Fruit fly (Drosophila melanogaster): ENCODE data around the gene ArgRS.

ArgRS gene

DNA sequence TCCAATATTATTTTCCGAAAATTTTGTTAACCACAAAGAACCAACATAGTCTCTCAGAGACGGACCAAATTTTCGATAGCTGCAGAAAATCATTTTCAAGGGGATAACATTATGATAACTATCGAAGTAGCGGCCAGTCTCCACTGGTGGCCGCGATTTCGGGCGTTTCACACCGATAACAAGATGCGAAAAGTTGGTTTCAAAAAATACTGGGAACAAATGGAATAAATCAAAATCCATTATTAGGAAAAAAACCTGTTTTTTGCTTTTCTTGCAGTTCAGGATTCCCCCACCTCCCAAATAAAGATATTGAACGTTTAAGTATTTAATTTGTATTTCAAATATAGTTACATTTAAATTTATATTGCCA is 43.3 kb upstream of the ArgRS start, which contains the start of gene tay (continued):
- 0 out of 2 replicates have a peak, but pooled peaks have one; percentile 17 for TF ChIP-seq CG31441 (GFP tag; IDR thresholded peaks at IDR 0.05)
- no peak for TF ChIP-seq CG17328 (GFP tag; IDR thresholded peaks at IDR 0.05)
- no peak for TF ChIP-seq prd (optimal IDR thresholded peaks at IDR 0.05)
- no peak for TF ChIP-seq prd (GFP tag; IDR thresholded peaks at IDR 0.05)
- peak; percentile 66; the same call in 1 of the 3 replicates for TF ChIP-seq CG7963 (GFP tag; IDR thresholded peaks at IDR 0.05; ENCODE audit: partially characterized antibody)
- no peak for TF ChIP-seq CG2889 (GFP tag; IDR thresholded peaks at IDR 0.05)
- peak; percentile 80 for TF ChIP-seq sens (GFP tag)
- TF ChIP-seq MESR4 (GFP tag; optimal IDR thresholded peaks at IDR 0.05) = peak; percentile 37
- no peak for TF ChIP-seq CG12391 (tag; optimal IDR thresholded peaks at IDR 0.05)
- TF ChIP-seq Bdp1 (GFP tag; optimal IDR thresholded peaks at IDR 0.05) = no peak
- no peak for TF ChIP-seq CG4424 (GFP tag; optimal IDR thresholded peaks at IDR 0.05)
- TF ChIP-seq CG2712 (tag; optimal IDR thresholded peaks at IDR 0.05) = no peak
- TF ChIP-seq Usf (GFP tag; optimal IDR thresholded peaks at IDR 0.05) = no peak
- no peak for TF ChIP-seq ERR (GFP tag; optimal IDR thresholded peaks at IDR 0.05)
- no peak for TF ChIP-seq Ptx1 (GFP tag; IDR thresholded peaks at IDR 0.05)
- no peak for TF ChIP-seq CG1233 (GFP tag; optimal IDR thresholded peaks at IDR 0.05)
- no peak for TF ChIP-seq btn (GFP tag; optimal IDR thresholded peaks at IDR 0.05)
- TF ChIP-seq chn (GFP tag; optimal IDR thresholded peaks at IDR 0.05) = no peak
- no peak for TF ChIP-seq CG5953 (GFP tag; IDR thresholded peaks at IDR 0.05)
- TF ChIP-seq Rx (GFP tag; IDR thresholded peaks at IDR 0.05) = no peak
- TF ChIP-seq hbn (GFP tag; IDR thresholded peaks at IDR 0.05; ENCODE audit: partially characterized antibody) = peak; percentile 46
- TF ChIP-seq zen2 (GFP tag; IDR thresholded peaks at IDR 0.05; ENCODE audit: partially characterized antibody) = no peak; the same call in 2 of the 3 replicates
- no peak for TF ChIP-seq CG10366 (GFP tag; IDR thresholded peaks at IDR 0.05)
- no peak for TF ChIP-seq CG31365 (tag; optimal IDR thresholded peaks at IDR 0.05)
- TF ChIP-seq Sin3A (optimal IDR thresholded peaks at IDR 0.05) = no peak
- TF ChIP-seq Antp (GFP tag; optimal IDR thresholded peaks at IDR 0.05) = peak; percentile 31
- no peak for TF ChIP-seq Xrp1 (GFP tag; IDR thresholded peaks at IDR 0.05)
- TF ChIP-seq crp (GFP tag; optimal IDR thresholded peaks at IDR 0.05) = no peak
- no peak for TF ChIP-seq CG17385 (GFP tag; optimal IDR thresholded peaks at IDR 0.05)
- peak; percentile 47 for TF ChIP-seq bigmax (GFP tag; optimal IDR thresholded peaks at IDR 0.05)
- TF ChIP-seq CG4282 (GFP tag; optimal IDR thresholded peaks at IDR 0.05) = no peak
- TF ChIP-seq ato (GFP tag; IDR thresholded peaks at IDR 0.05; ENCODE audit: partially characterized antibody) = peak; percentile 81
- TF ChIP-seq CG16863 (GFP tag; optimal IDR thresholded peaks at IDR 0.05) = no peak
- TF ChIP-seq sisA (GFP tag; IDR thresholded peaks at IDR 0.05) = no peak
- TF ChIP-seq CG15514 (GFP tag; optimal IDR thresholded peaks at IDR 0.05) = peak; percentile 80
- no peak for TF ChIP-seq CG15011 (GFP tag; optimal IDR thresholded peaks at IDR 0.05)
- TF ChIP-seq Spps (tag; optimal IDR thresholded peaks at IDR 0.05) = no peak
- TF ChIP-seq CG30403 (GFP tag; optimal IDR thresholded peaks at IDR 0.05) = peak; percentile 4
- TF ChIP-seq Hr3 (GFP tag; optimal IDR thresholded peaks at IDR 0.05) = no peak
- TF ChIP-seq psq (GFP tag; optimal IDR thresholded peaks at IDR 0.05) = no peak
- TF ChIP-seq ham (GFP tag; IDR thresholded peaks at IDR 0.05) = no peak
- TF ChIP-seq dm (GFP tag; optimal IDR thresholded peaks at IDR 0.05) = no peak
- no peak for TF ChIP-seq ap (GFP tag; IDR thresholded peaks at IDR 0.05)
- no peak for TF ChIP-seq ara (GFP tag; IDR thresholded peaks at IDR 0.05)
- no peak for TF ChIP-seq CG12769 (tag; optimal IDR thresholded peaks at IDR 0.05)
- TF ChIP-seq dati (GFP tag; IDR thresholded peaks at IDR 0.05) = no peak
- TF ChIP-seq mirr (GFP tag; optimal IDR thresholded peaks at IDR 0.05) = no peak
- TF ChIP-seq pho (GFP tag; optimal IDR thresholded peaks at IDR 0.05) = no peak
- no peak for TF ChIP-seq z (GFP tag; IDR thresholded peaks at IDR 0.05)
- TF ChIP-seq corto (GFP tag; optimal IDR thresholded peaks at IDR 0.05) = no peak
- TF ChIP-seq CG12659 (GFP tag; optimal IDR thresholded peaks at IDR 0.05) = peak; percentile 74
- no peak for TF ChIP-seq CG15479 (GFP tag; optimal IDR thresholded peaks at IDR 0.05)
- TF ChIP-seq Aef1 (GFP tag; IDR thresholded peaks at IDR 0.05) = no peak
